Worm (Caenorhabditis elegans) whole organism, young adult: ENCODE results near the gene Y54G2A.41.

Experiments used
- B0019.2 ChIP-seq: fragments of 200-800 bp; sonication (Bioruptor generic); conservative IDR thresholded peaks from 2 replicates; pipeline ENCODE4 v1.3.6; 2022; ENCODE audit warnings: missing genetic modification reagents, missing genetic modification characterization, missing compliant biosample characterization
- B0035.1 ChIP-seq: sonication (generic microtip); optimal IDR thresholded peaks from 2 replicates; lab custom pipeline; 2016; ENCODE audit warnings: missing genetic modification characterization, mild to moderate bottlenecking, missing compliant biosample characterization, missing genotype, missing genetic modification reagents
- B0336.3 ChIP-seq: fragments of 200-800 bp; sonication (Bioruptor generic); IDR thresholded peaks from 2 replicates; pipeline ENCODE4 v1.3.6; 2022; ENCODE audit warnings: missing genetic modification characterization, missing compliant biosample characterization
- C06A6.2 ChIP-seq: fragments of 200-800 bp; sonication (Bioruptor generic); conservative IDR thresholded peaks from 2 replicates; pipeline ENCODE4 v1.3.6; 2022; ENCODE audit warnings: missing genetic modification characterization, missing compliant biosample characterization
- D2030.7 ChIP-seq: fragments of 200-800 bp; sonication (Bioruptor generic); IDR thresholded peaks from 2 replicates; pipeline ENCODE4 v1.3.6; 2022; ENCODE audit warnings: missing genetic modification reagents, missing genetic modification characterization, missing compliant biosample characterization
- F10E7.11 ChIP-seq: sonication (generic microtip); optimal IDR thresholded peaks from 2 replicates; lab custom pipeline; 2017; ENCODE audit warnings: mild to moderate bottlenecking, missing genetic modification characterization, moderate library complexity, missing compliant biosample characterization
- F49E8.2 ChIP-seq: sonication (generic microtip); optimal IDR thresholded peaks from 3 replicates; lab custom pipeline; 2017; ENCODE audit warnings: missing genetic modification characterization, mild to moderate bottlenecking, missing compliant biosample characterization, antibody characterized with exemption, moderate library complexity; ENCODE audit not compliant: insufficient read depth
- F57A8.1 ChIP-seq: fragments of 200-800 bp; sonication (Bioruptor generic); optimal IDR thresholded peaks from 2 replicates; lab custom pipeline; 2018; ENCODE audit warnings: mild to moderate bottlenecking, missing genetic modification characterization, moderate library complexity, missing compliant biosample characterization
- Y53F4B.3 ChIP-seq: fragments of 200-800 bp; sonication (Bioruptor generic); IDR thresholded peaks from 2 replicates; pipeline ENCODE4 v1.3.6; 2022; ENCODE audit warnings: missing genetic modification reagents, missing genetic modification characterization, missing compliant biosample characterization
- Y56A3A.18 ChIP-seq: fragments of 200-800 bp; sonication (Bioruptor generic); IDR thresholded peaks from 2 replicates; pipeline ENCODE4 v1.3.6; 2022; ENCODE audit warnings: missing genetic modification reagents, missing genetic modification characterization, missing compliant biosample characterization
- attf-3 ChIP-seq: fragments of 200-800 bp; sonication (Bioruptor generic); conservative IDR thresholded peaks from 2 replicates; pipeline ENCODE4 v1.3.6; 2022; ENCODE audit warnings: missing genetic modification reagents, missing genetic modification characterization, missing compliant biosample characterization
- attf-5 ChIP-seq: fragments of 200-800 bp; sonication (Bioruptor generic); optimal IDR thresholded peaks from 2 replicates; lab custom pipeline; 2018; ENCODE audit warnings: mild to moderate bottlenecking, missing genetic modification characterization, missing compliant biosample characterization
- attf-6 ChIP-seq: fragments of 200-800 bp; sonication (Bioruptor generic); IDR thresholded peaks from 2 replicates; pipeline ENCODE4 v1.3.6; 2022; ENCODE audit warnings: missing genetic modification reagents, missing genetic modification characterization, missing compliant biosample characterization
- bed-1 ChIP-seq: fragments of 200-800 bp; sonication (Bioruptor generic); IDR thresholded peaks from 2 replicates; pipeline ENCODE4 v1.3.6; 2022; ENCODE audit warnings: missing genetic modification reagents, missing genetic modification characterization, missing compliant biosample characterization
- cebp-1 ChIP-seq, 2 experiments: fragments of 200-800 bp in 1 of 2; sonication (Bioruptor generic) in 1 of 2; sonication (generic microtip) in 1 of 2; IDR thresholded peaks in 1 of 2; optimal IDR thresholded peaks in 1 of 2; 2 replicates each; pipeline versions ENCODE4 v1.3.6 to Lab custom; 2017 to 2022; ENCODE audit warnings: missing compliant biosample characterization in 2 of 2, missing genetic modification characterization in 2 of 2, mild to moderate bottlenecking in 1 of 2, missing genetic modification reagents in 1 of 2, moderate library complexity in 1 of 2
- egl-18 ChIP-seq: fragments of 200-800 bp; sonication (Bioruptor generic); IDR thresholded peaks from 2 replicates; pipeline ENCODE4 v1.3.6; 2022; ENCODE audit warnings: missing genetic modification reagents, missing genetic modification characterization, missing compliant biosample characterization
- fkh-3 ChIP-seq: sonication (generic microtip); optimal IDR thresholded peaks from 2 replicates; lab custom pipeline; 2016; ENCODE audit warnings: mild to moderate bottlenecking, missing genetic modification characterization, missing compliant biosample characterization
- hmg-1.2 ChIP-seq: fragments of 200-800 bp; sonication (Bioruptor generic); IDR thresholded peaks from 2 replicates; pipeline ENCODE4 v1.3.6; 2022; ENCODE audit warnings: missing genetic modification reagents, missing genetic modification characterization, missing compliant biosample characterization
- let-526 ChIP-seq: fragments of 200-800 bp; sonication (Bioruptor generic); IDR thresholded peaks from 2 replicates; pipeline ENCODE4 v1.3.6; 2022; ENCODE audit warnings: missing genetic modification reagents, missing genetic modification characterization, missing compliant biosample characterization
- let-607 ChIP-seq, 2 experiments: fragments of 200-800 bp in 1 of 2; sonication (Bioruptor generic) in 1 of 2; sonication (generic microtip) in 1 of 2; optimal IDR thresholded peaks; 2 replicates each; lab custom pipeline; 2016 to 2018; ENCODE audit warnings: mild to moderate bottlenecking in 2 of 2, missing compliant biosample characterization in 2 of 2, missing genetic modification characterization in 2 of 2, moderate library complexity in 2 of 2, missing genotype in 1 of 2
- lin-26 ChIP-seq: fragments of 200-800 bp; sonication (Bioruptor generic); IDR thresholded peaks from 2 replicates; pipeline ENCODE4 v1.3.6; 2022; ENCODE audit warnings: missing genetic modification reagents, missing genetic modification characterization, missing compliant biosample characterization
- lin-35 ChIP-seq, 3 experiments: fragments of 150-350 bp in 2 of 3; sonication (generic microtip) in 1 of 3; optimal IDR thresholded peaks; 2 replicates each; lab custom pipeline; 2014 to 2018; ENCODE audit warnings: missing biosample characterization in 3 of 3, missing genetic modification characterization in 3 of 3, missing genetic modification reagents in 3 of 3
- lin-40 ChIP-seq: sonication (generic microtip); optimal IDR thresholded peaks from 2 replicates; lab custom pipeline; 2016; ENCODE audit warnings: missing genetic modification characterization, mild to moderate bottlenecking, missing compliant biosample characterization, missing genotype, missing genetic modification reagents
- lin-54 ChIP-seq: fragments of 200-800 bp; sonication (Bioruptor generic); optimal IDR thresholded peaks from 2 replicates; lab custom pipeline; 2018; ENCODE audit warnings: mild to moderate bottlenecking, missing genetic modification characterization, missing compliant biosample characterization
- lir-1 ChIP-seq: fragments of 200-800 bp; sonication (Bioruptor generic); conservative IDR thresholded peaks from 2 replicates; pipeline ENCODE4 v1.3.6; 2022; ENCODE audit warnings: missing genetic modification reagents, missing genetic modification characterization, missing compliant biosample characterization
- lsl-1 ChIP-seq: fragments of 200-800 bp; sonication (Bioruptor generic); optimal IDR thresholded peaks from 2 replicates; lab custom pipeline; 2018; ENCODE audit warnings: mild to moderate bottlenecking, missing genetic modification characterization, moderate library complexity, missing compliant biosample characterization
- madf-8 ChIP-seq: fragments of 200-800 bp; sonication (Bioruptor generic); conservative IDR thresholded peaks from 2 replicates; pipeline ENCODE4 v1.3.6; 2022; ENCODE audit warnings: missing genetic modification reagents, missing genetic modification characterization, missing compliant biosample characterization
- mel-28 ChIP-seq: sonication (generic microtip); optimal IDR thresholded peaks from 2 replicates; lab custom pipeline; 2016; ENCODE audit warnings: borderline replicate concordance, mild to moderate bottlenecking, missing genetic modification characterization, missing compliant biosample characterization
- mes-4 ChIP-seq: sonication (generic microtip); optimal IDR thresholded peaks from 2 replicates; lab custom pipeline; 2016; ENCODE audit warnings: missing genotype, missing genetic modification characterization, missing compliant biosample characterization
- nfya-1 ChIP-seq: sonication (generic microtip); optimal IDR thresholded peaks from 2 replicates; lab custom pipeline; 2017; ENCODE audit warnings: antibody characterized with exemption, missing compliant biosample characterization, missing genetic modification characterization, borderline replicate concordance; ENCODE audit not compliant: insufficient read depth
- nhr-27 ChIP-seq: fragments of 200-800 bp; sonication (Bioruptor generic); optimal IDR thresholded peaks from 2 replicates; lab custom pipeline; 2018; ENCODE audit warnings: mild to moderate bottlenecking, missing genetic modification characterization, moderate library complexity, missing compliant biosample characterization
- pbrm-1 ChIP-seq: fragments of 200-800 bp; sonication (Bioruptor generic); IDR thresholded peaks from 2 replicates; pipeline ENCODE4 v1.3.6; 2022; ENCODE audit warnings: missing genetic modification reagents, missing genetic modification characterization, missing compliant biosample characterization
- rcor-1 ChIP-seq: fragments of 200-800 bp; sonication (Bioruptor generic); IDR thresholded peaks from 2 replicates; pipeline ENCODE4 v1.3.6; 2022; ENCODE audit warnings: missing genetic modification reagents, missing genetic modification characterization, missing compliant biosample characterization
- sea-2 ChIP-seq: fragments of 200-800 bp; sonication (Bioruptor generic); IDR thresholded peaks from 2 replicates; pipeline ENCODE4 v1.3.6; 2022; ENCODE audit warnings: missing genetic modification characterization, missing compliant biosample characterization
- snpc-3.4 ChIP-seq: sonication (generic microtip); optimal IDR thresholded peaks from 2 replicates; lab custom pipeline; 2017; ENCODE audit warnings: missing genetic modification characterization, mild to moderate bottlenecking, missing compliant biosample characterization, antibody characterized with exemption, moderate library complexity, missing genotype, missing genetic modification reagents
- snpc-4 ChIP-seq, 5 experiments: fragments of 150-350 bp in 1 of 5; sonication (generic microtip) in 4 of 5; optimal IDR thresholded peaks; 2 replicates each; lab custom pipeline; 2014 to 2018; ENCODE audit warnings: missing genetic modification characterization in 5 of 5, missing biosample characterization in 3 of 5, antibody characterized with exemption in 2 of 5, mild to moderate bottlenecking in 2 of 5, missing compliant biosample characterization in 2 of 5, missing genotype in 2 of 5, moderate library complexity in 2 of 5, missing genetic modification reagents in 1 of 5
- somi-1 ChIP-seq: fragments of 200-800 bp; sonication (Bioruptor generic); optimal IDR thresholded peaks from 2 replicates; lab custom pipeline; 2018; ENCODE audit warnings: mild to moderate bottlenecking, missing genetic modification characterization, missing compliant biosample characterization
- tbp1 ChIP-seq: fragments of 200-800 bp; sonication (Bioruptor generic); optimal IDR thresholded peaks from 2 replicates; lab custom pipeline; 2018; ENCODE audit warnings: mild to moderate bottlenecking, missing genetic modification characterization, missing compliant biosample characterization
- tlf-1 ChIP-seq: fragments of 200-800 bp; sonication (Bioruptor generic); optimal IDR thresholded peaks from 2 replicates; lab custom pipeline; 2018; ENCODE audit warnings: mild to moderate bottlenecking, missing genetic modification characterization, missing compliant biosample characterization
- zfh-2 ChIP-seq: fragments of 200-800 bp; sonication (Bioruptor generic); conservative IDR thresholded peaks from 2 replicates; pipeline ENCODE4 v1.3.6; 2022; ENCODE audit warnings: missing genetic modification reagents, missing genetic modification characterization, missing compliant biosample characterization
- ztf-18 ChIP-seq: sonication (generic microtip); optimal IDR thresholded peaks from 2 replicates; lab custom pipeline; 2016; ENCODE audit warnings: missing genotype, mild to moderate bottlenecking, missing genetic modification characterization, missing compliant biosample characterization
- ztf-25 ChIP-seq: fragments of 200-800 bp; sonication (Bioruptor generic); IDR thresholded peaks from 2 replicates; pipeline ENCODE4 v1.3.6; 2022; ENCODE audit warnings: missing genetic modification reagents, missing genetic modification characterization, missing compliant biosample characterization
- ztf-28 ChIP-seq: fragments of 200-800 bp; sonication (Bioruptor generic); IDR thresholded peaks from 2 replicates; pipeline ENCODE4 v1.3.6; 2022; ENCODE audit warnings: missing genetic modification reagents, missing genetic modification characterization, missing compliant biosample characterization
- ztf-3 ChIP-seq: fragments of 200-800 bp; sonication (Bioruptor generic); optimal IDR thresholded peaks from 2 replicates; lab custom pipeline; 2018; ENCODE audit warnings: mild to moderate bottlenecking, missing genetic modification characterization, missing compliant biosample characterization

The Y54G2A.41 gene

ce11 chrIV:2751568-2751967, at the start of gene Y54G2A.41:
Gene Y54G2A.41 (plus strand): TSS chrIV:2751868.
- TF ChIP-seq ztf-18 (tag; lab: Kevin White, UChicago) (no peak), ztf-28 (GFP tag; lab: Robert Waterston, UW) (no peak), rcor-1 (GFP tag; lab: Robert Waterston, UW) (no peak), B0336.3 (GFP tag; lab: Robert Waterston, UW) (no peak), pbrm-1 (GFP tag; lab: Robert Waterston, UW) (no peak), mes-4 (no peak), attf-6 (no peak), F10E7.11 (tag; lab: Kevin White, UChicago) (no peak), B0019.2 (GFP tag; lab: Robert Waterston, UW) (no peak), Y53F4B.3 (GFP tag; lab: Robert Waterston, UW) (no peak), C06A6.2 (GFP tag; lab: Robert Waterston, UW) (no peak), ztf-3 (GFP tag; lab: Kevin White, UChicago) (no peak), ztf-25 (no peak), egl-18 (no peak), somi-1 (GFP tag; lab: Kevin White, UChicago) (no peak), let-607 (tag; optimal IDR thresholded peaks at IDR 0.05; lab: Kevin White, UChicago) (no peak), Y56A3A.18 (GFP tag; lab: Robert Waterston, UW) (no peak), zfh-2 (no peak)

ce11 chrIV:2703927-2704401, 47.7 kb upstream of the Y54G2A.41 start, which contains the start of gene Y94H6A.5:
Gene Y94H6A.5 (minus strand): TSS chrIV:2703977.
- no peak for TF ChIP-seq mel-28 (tag; lab: Kevin White, UChicago)
- peak; percentile 10 for TF ChIP-seq lin-54 (GFP tag; lab: Kevin White, UChicago)
- peak; percentile 49; the same call in 1 of the 2 replicates for TF ChIP-seq hmg-1.2
- TF ChIP-seq lin-26 (GFP tag; lab: Robert Waterston, UW) = no peak
- peak; percentile 26 for TF ChIP-seq ztf-18 (tag; lab: Kevin White, UChicago)
- 0 out of 2 replicates have a peak, but pooled peaks have one; percentile 21 for TF ChIP-seq attf-3
- TF ChIP-seq attf-5 (GFP tag; lab: Kevin White, UChicago) = peak; percentile 34
- TF ChIP-seq lin-40 (tag; lab: Kevin White, UChicago) = peak; percentile 39
- TF ChIP-seq cebp-1 (GFP tag; IDR thresholded peaks at IDR 0.05; lab: Robert Waterston, UW) = 0 out of 2 replicates have a peak, but pooled peaks have one; percentile 27
- peak; percentile 60 for TF ChIP-seq cebp-1 (tag; optimal IDR thresholded peaks at IDR 0.05; lab: Kevin White, UChicago)
- peak in 1 of 3 experiments; percentile 17 for TF ChIP-seq lin-35 (GFP tag; optimal IDR thresholded peaks at IDR 0.05; lab: Kevin White, UChicago)
- no peak for TF ChIP-seq F49E8.2 (tag; lab: Kevin White, UChicago)
- no peak for TF ChIP-seq nhr-27
- TF ChIP-seq sea-2 (GFP tag; lab: Robert Waterston, UW) = 0 out of 2 replicates have a peak, but pooled peaks have one; percentile 13
- no peak for TF ChIP-seq egl-18
- TF ChIP-seq tlf-1 (GFP tag; lab: Kevin White, UChicago) = no peak
- no peak for TF ChIP-seq snpc-4 (GFP tag; optimal IDR thresholded peaks at IDR 0.05; lab: Kevin White, UChicago)
- TF ChIP-seq snpc-4 (tag; optimal IDR thresholded peaks at IDR 0.05; lab: Kevin White, UChicago) = peak in 1 of 4 experiments; percentile 18
- no peak for TF ChIP-seq madf-8
- TF ChIP-seq F57A8.1 (GFP tag; lab: Kevin White, UChicago) = no peak
- peak; percentile 26; the same call in 1 of the 2 replicates for TF ChIP-seq D2030.7 (GFP tag; lab: Robert Waterston, UW)
- TF ChIP-seq lir-1 (GFP tag; lab: Robert Waterston, UW) = 0 out of 2 replicates have a peak, but pooled peaks have one; percentile 34
- 0 out of 2 replicates have a peak, but pooled peaks have one; percentile 18 for TF ChIP-seq rcor-1 (GFP tag; lab: Robert Waterston, UW)
- TF ChIP-seq B0035.1 (tag; lab: Kevin White, UChicago) = no peak
- TF ChIP-seq nfya-1 = no peak
- peak; percentile 10 for TF ChIP-seq tbp1 (GFP tag; lab: Kevin White, UChicago)
- peak; percentile 13 for TF ChIP-seq snpc-3.4
- no peak for TF ChIP-seq fkh-3 (tag; lab: Kevin White, UChicago)
- no peak for TF ChIP-seq bed-1 (GFP tag; lab: Robert Waterston, UW)
- peak; percentile 72 for TF ChIP-seq lsl-1 (GFP tag; lab: Kevin White, UChicago)
- no peak for TF ChIP-seq ztf-3 (GFP tag; lab: Kevin White, UChicago)
- TF ChIP-seq let-526 (GFP tag; lab: Robert Waterston, UW) = no peak
